Worm (Caenorhabditis elegans): ENCODE data around the gene M01F1.9.
A peak's percentile ranks its signal among the peaks of the same experiment; 100 is the strongest.

M01F1.9 gene

ce11 chrIII:3519505-3519904, 20.6 kb upstream of the M01F1.9 start, which contains the start of gene hmit-1.3 (continued):
- TF ChIP-seq dpl-1 (GFP tag; optimal IDR thresholded peaks at IDR 0.05) (no peak), mxl-2 (GFP tag; conservative IDR thresholded peaks at IDR 0.05) (no peak), set-16 (GFP tag; IDR thresholded peaks at IDR 0.05) (no peak), Y5F2A.4 (GFP tag; optimal IDR thresholded peaks at IDR 0.05) (no peak), R02D3.7 (tag; optimal IDR thresholded peaks at IDR 0.05) (no peak), tra-1 (GFP tag; IDR thresholded peaks at IDR 0.05) (no peak), aha-1 (tag) (peak; percentile 86), vab-7 (GFP tag; IDR thresholded peaks at IDR 0.05) (no peak), Y75B8A.6 (GFP tag; IDR thresholded peaks at IDR 0.05) (no peak), nhr-102 (tag; optimal IDR thresholded peaks at IDR 0.05) (no peak), attf-4 (tag; optimal IDR thresholded peaks at IDR 0.05) (no peak), lin-13 (GFP tag; optimal IDR thresholded peaks at IDR 0.05) (no peak)

ce11 chrIII:3511808-3512207, 13.0 kb upstream of the M01F1.9 start:
- TF ChIP-seq lin-38 (GFP tag; IDR thresholded peaks at IDR 0.05) (peak; percentile 46), nhr-10 (tag; optimal IDR thresholded peaks at IDR 0.05) (no peak)

- TF ChIP-seq saeg-2 (GFP tag; IDR thresholded peaks at IDR 0.05) = no peak
- TF ChIP-seq mep-1 (tag; optimal IDR thresholded peaks at IDR 0.05) = peak; percentile 46
- TF ChIP-seq mes-2 (tag; optimal IDR thresholded peaks at IDR 0.05; ENCODE audit: poor library complexity, severe bottlenecking) = peak; percentile 72
- TF ChIP-seq nhr-28 (tag; optimal IDR thresholded peaks at IDR 0.05) = peak; percentile 7
- TF ChIP-seq nhr-102 (tag; optimal IDR thresholded peaks at IDR 0.05) = no peak
- TF ChIP-seq ceh-20 (GFP tag; IDR thresholded peaks at IDR 0.05) = no peak
- TF ChIP-seq unc-130 (GFP tag; optimal IDR thresholded peaks at IDR 0.05) = peak; percentile 66
- TF ChIP-seq aha-1 (tag) = peak; percentile 85
- TF ChIP-seq lin-38 (GFP tag; IDR thresholded peaks at IDR 0.05) = peak; percentile 57
- peak; percentile 25 for TF ChIP-seq rbr-2 (tag; optimal IDR thresholded peaks at IDR 0.05)
- TF ChIP-seq nhr-6 (tag; optimal IDR thresholded peaks at IDR 0.05) = peak; percentile 36
- peak; percentile 57 for TF ChIP-seq dve-1 (tag; optimal IDR thresholded peaks at IDR 0.05; ENCODE audit: insufficient read depth)
- no peak for TF ChIP-seq spr-3 (GFP tag; optimal IDR thresholded peaks at IDR 0.05)
- TF ChIP-seq lin-39 (tag; optimal IDR thresholded peaks at IDR 0.05) = no peak
- TF ChIP-seq mdt-29 (GFP tag; IDR thresholded peaks at IDR 0.05) = no peak
- TF ChIP-seq lsy-2 (tag; optimal IDR thresholded peaks at IDR 0.05) = peak in 1 of 2 experiments; percentile 97
- no peak for TF ChIP-seq pha-4 (GFP tag; IDR thresholded peaks at IDR 0.05)
- TF ChIP-seq pha-4 (tag; optimal IDR thresholded peaks at IDR 0.05) = peak; percentile 74
- TF ChIP-seq ceh-82 (tag; optimal IDR thresholded peaks at IDR 0.05) = no peak
- no peak for TF ChIP-seq zip-2 (tag; optimal IDR thresholded peaks at IDR 0.05)
- TF ChIP-seq fos-1 (tag; optimal IDR thresholded peaks at IDR 0.05) = no peak
- TF ChIP-seq daf-16 (GFP tag; optimal IDR thresholded peaks at IDR 0.05) = peak in 1 of 2 experiments; percentile 25
- TF ChIP-seq daf-16 (tag; optimal IDR thresholded peaks at IDR 0.05) = peak; percentile 91
- TF ChIP-seq lim-7 (GFP tag; IDR thresholded peaks at IDR 0.05) = no peak
- peak; percentile 36 for TF ChIP-seq hlh-30 (tag; optimal IDR thresholded peaks at IDR 0.05; ENCODE audit: insufficient read depth)
- peak; percentile 27; the same call in 1 of the 2 replicates for TF ChIP-seq dmd-6 (GFP tag; IDR thresholded peaks at IDR 0.05)
- TF ChIP-seq lin-13 (GFP tag; optimal IDR thresholded peaks at IDR 0.05) = no peak
- TF ChIP-seq ztf-7 (tag; optimal IDR thresholded peaks at IDR 0.05) = peak; percentile 14
- TF ChIP-seq dpl-1 (GFP tag; optimal IDR thresholded peaks at IDR 0.05) = peak; percentile 64
- TF ChIP-seq tag-97 (GFP tag; IDR thresholded peaks at IDR 0.05) = no peak
Measured at ce11 chrIII:3509908-3510307, 11.1 kb upstream of the M01F1.9 start, which contains the start of the genes M01F1.4 and mrpl-35. Gene M01F1.4, minus strand, starts transcription at chrIII:3510033. Gene mrpl-35, plus strand, starts transcription at chrIII:3510237.

Measured in whole organism, L4 larva.